Worm (Caenorhabditis elegans): ENCODE data around the gene fbxb-59.

fbxb-59 gene

ce11 chrV:20182311-20182710 is 23.7 kb downstream of the fbxb-59 start:
- no peak for TF ChIP-seq che-1 (tag; optimal IDR thresholded peaks at IDR 0.05)
- TF ChIP-seq unc-86 (tag; optimal IDR thresholded peaks at IDR 0.05): no peak
- no peak for TF ChIP-seq sdc-2 (tag; optimal IDR thresholded peaks at IDR 0.05)
- no peak for TF ChIP-seq ceh-18 (tag; optimal IDR thresholded peaks at IDR 0.05)
- TF ChIP-seq ceh-31 (tag; optimal IDR thresholded peaks at IDR 0.05): no peak
- TF ChIP-seq C08G9.2 (tag; optimal IDR thresholded peaks at IDR 0.05): no peak
- TF ChIP-seq ceh-30 (tag; optimal IDR thresholded peaks at IDR 0.05): no peak
- no peak for TF ChIP-seq ama-1 (optimal IDR thresholded peaks at IDR 0.05)
- no peak for TF ChIP-seq hlh-30 (tag; optimal IDR thresholded peaks at IDR 0.05; ENCODE audit: insufficient read depth)
- TF ChIP-seq tbx-7 (tag; optimal IDR thresholded peaks at IDR 0.05): no peak
- TF ChIP-seq ceh-45 (GFP tag; IDR thresholded peaks at IDR 0.05): no peak
- no peak for TF ChIP-seq pros-1 (tag; optimal IDR thresholded peaks at IDR 0.05)
- no peak for TF ChIP-seq ztf-16 (tag; optimal IDR thresholded peaks at IDR 0.05)
- TF ChIP-seq mec-3 (tag; optimal IDR thresholded peaks at IDR 0.05; ENCODE audit: borderline replicate concordance): no peak
- TF ChIP-seq pqm-1 (tag; optimal IDR thresholded peaks at IDR 0.05): no peak
- TF ChIP-seq ceh-14 (tag; optimal IDR thresholded peaks at IDR 0.05): no peak
- no peak for TF ChIP-seq ets-4 (tag; optimal IDR thresholded peaks at IDR 0.05)
- no peak for TF ChIP-seq unc-3 (GFP tag; conservative IDR thresholded peaks at IDR 0.05)
- TF ChIP-seq unc-3 (tag; optimal IDR thresholded peaks at IDR 0.05): no peak
- TF ChIP-seq K09A11.1 (tag; optimal IDR thresholded peaks at IDR 0.05; ENCODE audit: insufficient read depth): no peak
- TF ChIP-seq dve-1 (tag; optimal IDR thresholded peaks at IDR 0.05): no peak

ce11 chrV:20171941-20172340 is 34.0 kb downstream of the fbxb-59 start, which contains the start of gene srw-39:
Gene srw-39 (minus strand): TSS chrV:20172041.
- no peak for TF ChIP-seq lin-11 (tag; optimal IDR thresholded peaks at IDR 0.05)
- TF ChIP-seq ceh-9 (tag; optimal IDR thresholded peaks at IDR 0.05): no peak
- TF ChIP-seq ceh-30 (tag; optimal IDR thresholded peaks at IDR 0.05): no peak
- no peak for TF ChIP-seq ttx-3 (tag; optimal IDR thresholded peaks at IDR 0.05)
- TF ChIP-seq elt-2 (tag; optimal IDR thresholded peaks at IDR 0.05): no peak
- TF ChIP-seq ceh-24 (tag; optimal IDR thresholded peaks at IDR 0.05): no peak
- TF ChIP-seq che-1 (tag; optimal IDR thresholded peaks at IDR 0.05): no peak
- no peak for TF ChIP-seq dmd-4 (tag; optimal IDR thresholded peaks at IDR 0.05; ENCODE audit: borderline replicate concordance)
- no peak for TF ChIP-seq ref-2 (tag; optimal IDR thresholded peaks at IDR 0.05)
- no peak for TF ChIP-seq ceh-18 (tag; optimal IDR thresholded peaks at IDR 0.05)
- no peak for TF ChIP-seq pqm-1 (tag; optimal IDR thresholded peaks at IDR 0.05)
- no peak for TF ChIP-seq K09A11.1 (tag; optimal IDR thresholded peaks at IDR 0.05; ENCODE audit: insufficient read depth)
- TF ChIP-seq hlh-6 (tag; optimal IDR thresholded peaks at IDR 0.05): no peak
- no peak for TF ChIP-seq ahr-1 (tag; optimal IDR thresholded peaks at IDR 0.05)
- no peak for TF ChIP-seq sox-2 (GFP tag; IDR thresholded peaks at IDR 0.05)
- no peak for TF ChIP-seq unc-86 (tag; optimal IDR thresholded peaks at IDR 0.05)

- no peak for TF ChIP-seq F13H6.1 (tag; optimal IDR thresholded peaks at IDR 0.05)
Observed at ce11 chrV:20165808-20166207, 40.2 kb downstream of the fbxb-59 start.

- no peak for TF ChIP-seq sdc-2 (tag; optimal IDR thresholded peaks at IDR 0.05)
- TF ChIP-seq elt-2 (tag; optimal IDR thresholded peaks at IDR 0.05): peak; percentile 69
Observed at ce11 chrV:20164059-20164892, 41.7 kb downstream of the fbxb-59 start, which contains the start of gene F19B2.5. Gene F19B2.5 (minus strand): TSS chrV:20164165.

DNA sequence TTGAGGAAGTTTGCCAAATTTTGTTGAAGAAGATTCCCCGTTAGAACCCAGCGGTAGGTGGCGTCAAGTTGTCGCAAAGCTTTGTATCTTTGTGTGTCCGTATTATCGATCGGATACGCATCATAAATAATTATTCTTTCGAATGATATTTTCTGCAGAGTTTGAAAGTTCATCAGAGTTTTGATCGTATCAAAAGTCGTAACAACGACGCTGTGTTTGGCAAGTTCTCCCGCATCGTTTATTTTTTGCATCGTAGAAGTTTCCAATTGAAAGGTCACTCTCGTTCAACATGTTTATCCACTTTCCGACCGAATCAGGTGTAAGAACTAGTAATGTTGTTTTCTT is 42.9 kb downstream of the fbxb-59 start:
- TF ChIP-seq nfya-1 (tag; optimal IDR thresholded peaks at IDR 0.05) (no peak), ceh-19 (GFP tag; optimal IDR thresholded peaks at IDR 0.05) (no peak), hlh-6 (tag; optimal IDR thresholded peaks at IDR 0.05) (no peak), ahr-1 (tag; optimal IDR thresholded peaks at IDR 0.05) (no peak), ceh-31 (tag; optimal IDR thresholded peaks at IDR 0.05) (no peak), hlh-8 (tag; optimal IDR thresholded peaks at IDR 0.05) (no peak), pat-9 (tag; optimal IDR thresholded peaks at IDR 0.05) (no peak), ceh-45 (GFP tag; IDR thresholded peaks at IDR 0.05) (no peak), ttx-3 (tag; optimal IDR thresholded peaks at IDR 0.05) (no peak), ceh-14 (tag; optimal IDR thresholded peaks at IDR 0.05) (no peak)

Measured in whole organism, late embryonic.